Worm (Caenorhabditis elegans) whole organism, young adult: ENCODE data around the gene rpl-16.

Experiments
- B0035.1 ChIP-seq: sonication (generic microtip); optimal IDR thresholded peaks from 2 replicates; lab custom pipeline; 2016; ENCODE audit warnings: missing genetic modification characterization, mild to moderate bottlenecking, missing compliant biosample characterization, missing genotype, missing genetic modification reagents
- B0336.3 ChIP-seq: fragments of 200-800 bp; sonication (Bioruptor generic); IDR thresholded peaks from 2 replicates; pipeline ENCODE4 v1.3.6; 2022; ENCODE audit warnings: missing genetic modification characterization, missing compliant biosample characterization
- F10E7.11 ChIP-seq: sonication (generic microtip); optimal IDR thresholded peaks from 2 replicates; lab custom pipeline; 2017; ENCODE audit warnings: mild to moderate bottlenecking, missing genetic modification characterization, moderate library complexity, missing compliant biosample characterization
- F33H1.4 ChIP-seq: fragments of 200-800 bp; sonication (Bioruptor generic); IDR thresholded peaks from 2 replicates; pipeline ENCODE4 v1.3.6; 2022; ENCODE audit warnings: missing genetic modification reagents, missing genetic modification characterization, missing compliant biosample characterization
- F37B4.10 ChIP-seq: fragments of 200-800 bp; sonication (Bioruptor generic); IDR thresholded peaks from 2 replicates; pipeline ENCODE4 v1.3.6; 2022; ENCODE audit warnings: missing genetic modification characterization, missing compliant biosample characterization
- F49E8.2 ChIP-seq: sonication (generic microtip); optimal IDR thresholded peaks from 3 replicates; lab custom pipeline; 2017; ENCODE audit warnings: missing genetic modification characterization, mild to moderate bottlenecking, missing compliant biosample characterization, antibody characterized with exemption, moderate library complexity; ENCODE audit not compliant: insufficient read depth
- F55B11.4 ChIP-seq: sonication (generic microtip); optimal IDR thresholded peaks from 2 replicates; lab custom pipeline; 2016; ENCODE audit warnings: missing compliant biosample characterization, missing genetic modification characterization, borderline replicate concordance; ENCODE audit not compliant: insufficient read depth
- F57A8.1 ChIP-seq: fragments of 200-800 bp; sonication (Bioruptor generic); optimal IDR thresholded peaks from 2 replicates; lab custom pipeline; 2018; ENCODE audit warnings: mild to moderate bottlenecking, missing genetic modification characterization, moderate library complexity, missing compliant biosample characterization
- F57C9.4 ChIP-seq: sonication (generic microtip); optimal IDR thresholded peaks from 2 replicates; lab custom pipeline; 2017; ENCODE audit warnings: mild to moderate bottlenecking, missing genetic modification characterization, missing compliant biosample characterization
- K12H6.12 ChIP-seq: fragments of 200-800 bp; sonication (Bioruptor generic); optimal IDR thresholded peaks from 2 replicates; lab custom pipeline; 2018; ENCODE audit warnings: mild to moderate bottlenecking, missing genetic modification characterization, missing compliant biosample characterization
- T07F8.4 ChIP-seq: sonication (generic microtip); optimal IDR thresholded peaks from 2 replicates; lab custom pipeline; 2016; ENCODE audit warnings: mild to moderate bottlenecking, missing genetic modification characterization, moderate library complexity, missing compliant biosample characterization
- T26A5.8 ChIP-seq: sonication (generic microtip); optimal IDR thresholded peaks from 2 replicates; lab custom pipeline; 2016; ENCODE audit warnings: missing genetic modification characterization, missing compliant biosample characterization
- Y53F4B.3 ChIP-seq: fragments of 200-800 bp; sonication (Bioruptor generic); IDR thresholded peaks from 2 replicates; pipeline ENCODE4 v1.3.6; 2022; ENCODE audit warnings: missing genetic modification reagents, missing genetic modification characterization, missing compliant biosample characterization
- Y67H2A.10 ChIP-seq: fragments of 200-800 bp; sonication (Bioruptor generic); conservative IDR thresholded peaks from 2 replicates; pipeline ENCODE4 v1.3.6; 2022; ENCODE audit warnings: missing genetic modification reagents, missing genetic modification characterization, missing compliant biosample characterization
- Y79H2A.3 ChIP-seq: fragments of 200-800 bp; sonication (Bioruptor generic); conservative IDR thresholded peaks from 2 replicates; pipeline ENCODE4 v1.3.6; 2022; ENCODE audit warnings: missing genetic modification reagents, missing genetic modification characterization, missing compliant biosample characterization
- akir-1 ChIP-seq: fragments of 200-800 bp; sonication (Bioruptor generic); optimal IDR thresholded peaks from 2 replicates; lab custom pipeline; 2018; ENCODE audit warnings: mild to moderate bottlenecking, missing genetic modification characterization, moderate library complexity, missing compliant biosample characterization
- athp-1 ChIP-seq: sonication (generic microtip); optimal IDR thresholded peaks from 2 replicates; lab custom pipeline; 2017; ENCODE audit warnings: mild to moderate bottlenecking, missing genetic modification characterization, missing compliant biosample characterization
- bed-1 ChIP-seq: fragments of 200-800 bp; sonication (Bioruptor generic); IDR thresholded peaks from 2 replicates; pipeline ENCODE4 v1.3.6; 2022; ENCODE audit warnings: missing genetic modification reagents, missing genetic modification characterization, missing compliant biosample characterization
- bed-2 ChIP-seq: fragments of 200-800 bp; sonication (Bioruptor generic); IDR thresholded peaks from 2 replicates; pipeline ENCODE4 v1.3.6; 2022; ENCODE audit warnings: missing genetic modification reagents, missing genetic modification characterization, missing compliant biosample characterization
- cebp-1 ChIP-seq, 2 experiments: fragments of 200-800 bp in 1 of 2; sonication (Bioruptor generic) in 1 of 2; sonication (generic microtip) in 1 of 2; IDR thresholded peaks in 1 of 2; optimal IDR thresholded peaks in 1 of 2; 2 replicates each; pipeline versions ENCODE4 v1.3.6 to Lab custom; 2017 to 2022; ENCODE audit warnings: missing compliant biosample characterization in 2 of 2, missing genetic modification characterization in 2 of 2, mild to moderate bottlenecking in 1 of 2, missing genetic modification reagents in 1 of 2, moderate library complexity in 1 of 2
- ceh-27 ChIP-seq: fragments of 200-800 bp; sonication (Bioruptor generic); optimal IDR thresholded peaks from 2 replicates; lab custom pipeline; 2018; ENCODE audit warnings: mild to moderate bottlenecking, missing genetic modification characterization, moderate library complexity, missing compliant biosample characterization
- ceh-40 ChIP-seq: fragments of 200-800 bp; sonication (Bioruptor generic); IDR thresholded peaks from 2 replicates; pipeline ENCODE4 v1.3.6; 2022; ENCODE audit warnings: missing genetic modification characterization, missing compliant biosample characterization
- ceh-79 ChIP-seq: sonication (generic microtip); optimal IDR thresholded peaks from 2 replicates; lab custom pipeline; 2017; ENCODE audit warnings: mild to moderate bottlenecking, missing genetic modification characterization, missing compliant biosample characterization
- ceh-91 ChIP-seq: fragments of 200-800 bp; sonication (Bioruptor generic); IDR thresholded peaks from 2 replicates; pipeline ENCODE4 v1.3.6; 2022; ENCODE audit warnings: missing genetic modification reagents, missing genetic modification characterization, missing compliant biosample characterization
- egl-44 ChIP-seq: fragments of 200-800 bp; sonication (Bioruptor generic); IDR thresholded peaks from 2 replicates; pipeline ENCODE4 v1.3.6; 2022; ENCODE audit warnings: missing genetic modification reagents, missing genetic modification characterization, missing compliant biosample characterization
- ekl-4 ChIP-seq: fragments of 200-800 bp; sonication (Bioruptor generic); IDR thresholded peaks from 2 replicates; pipeline ENCODE4 v1.3.6; 2022; ENCODE audit warnings: missing genetic modification reagents, missing genetic modification characterization, missing compliant biosample characterization
- ets-4 ChIP-seq: fragments of 200-800 bp; sonication (Bioruptor generic); optimal IDR thresholded peaks from 2 replicates; lab custom pipeline; 2018; ENCODE audit warnings: mild to moderate bottlenecking, missing genetic modification characterization, missing compliant biosample characterization
- fkh-3 ChIP-seq: sonication (generic microtip); optimal IDR thresholded peaks from 2 replicates; lab custom pipeline; 2016; ENCODE audit warnings: mild to moderate bottlenecking, missing genetic modification characterization, missing compliant biosample characterization
- him-1 ChIP-seq: sonication (generic microtip); optimal IDR thresholded peaks from 2 replicates; lab custom pipeline; 2016; ENCODE audit warnings: missing genotype, missing genetic modification reagents, missing genetic modification characterization, missing compliant biosample characterization
- hlh-12 ChIP-seq: sonication (generic microtip); optimal IDR thresholded peaks from 2 replicates; lab custom pipeline; 2016; ENCODE audit warnings: missing genetic modification characterization, missing compliant biosample characterization
- hmg-1.2 ChIP-seq: fragments of 200-800 bp; sonication (Bioruptor generic); IDR thresholded peaks from 2 replicates; pipeline ENCODE4 v1.3.6; 2022; ENCODE audit warnings: missing genetic modification reagents, missing genetic modification characterization, missing compliant biosample characterization
- hsf-1 ChIP-seq: fragments of 200-800 bp; sonication (Bioruptor generic); IDR thresholded peaks from 2 replicates; pipeline ENCODE4 v1.3.6; 2022; ENCODE audit warnings: missing genetic modification reagents, missing genetic modification characterization, missing compliant biosample characterization
- lag-1 ChIP-seq: fragments of 200-800 bp; sonication (Bioruptor generic); IDR thresholded peaks from 2 replicates; pipeline ENCODE4 v1.3.6; 2022; ENCODE audit warnings: missing genetic modification reagents, missing genetic modification characterization, missing compliant biosample characterization
- let-526 ChIP-seq: fragments of 200-800 bp; sonication (Bioruptor generic); IDR thresholded peaks from 2 replicates; pipeline ENCODE4 v1.3.6; 2022; ENCODE audit warnings: missing genetic modification reagents, missing genetic modification characterization, missing compliant biosample characterization
- let-607 ChIP-seq, 2 experiments: fragments of 200-800 bp in 1 of 2; sonication (Bioruptor generic) in 1 of 2; sonication (generic microtip) in 1 of 2; optimal IDR thresholded peaks; 2 replicates each; lab custom pipeline; 2016 to 2018; ENCODE audit warnings: mild to moderate bottlenecking in 2 of 2, missing compliant biosample characterization in 2 of 2, missing genetic modification characterization in 2 of 2, moderate library complexity in 2 of 2, missing genotype in 1 of 2
- lsl-1 ChIP-seq: fragments of 200-800 bp; sonication (Bioruptor generic); optimal IDR thresholded peaks from 2 replicates; lab custom pipeline; 2018; ENCODE audit warnings: mild to moderate bottlenecking, missing genetic modification characterization, moderate library complexity, missing compliant biosample characterization
- lsy-27 ChIP-seq: sonication (generic microtip); optimal IDR thresholded peaks from 2 replicates; lab custom pipeline; 2017; ENCODE audit warnings: missing genetic modification characterization, mild to moderate bottlenecking, missing compliant biosample characterization, antibody characterized with exemption, missing genotype, borderline replicate concordance; ENCODE audit not compliant: insufficient read depth
- madf-6 ChIP-seq: fragments of 200-800 bp; sonication (Bioruptor generic); IDR thresholded peaks from 2 replicates; pipeline ENCODE4 v1.3.6; 2022; ENCODE audit warnings: missing genetic modification reagents, missing genetic modification characterization, missing compliant biosample characterization
- mel-28 ChIP-seq: sonication (generic microtip); optimal IDR thresholded peaks from 2 replicates; lab custom pipeline; 2016; ENCODE audit warnings: borderline replicate concordance, mild to moderate bottlenecking, missing genetic modification characterization, missing compliant biosample characterization
- repo-1 ChIP-seq: sonication (generic microtip); optimal IDR thresholded peaks from 2 replicates; lab custom pipeline; 2017; ENCODE audit warnings: mild to moderate bottlenecking, missing genetic modification characterization, missing compliant biosample characterization
- sdz-38 ChIP-seq: sonication (generic microtip); optimal IDR thresholded peaks from 2 replicates; lab custom pipeline; 2016; ENCODE audit warnings: missing genotype, missing genetic modification characterization, missing compliant biosample characterization
- snpc-1.3 ChIP-seq: sonication (generic microtip); optimal IDR thresholded peaks from 2 replicates; lab custom pipeline; 2017; ENCODE audit warnings: missing genetic modification characterization, mild to moderate bottlenecking, missing compliant biosample characterization, antibody characterized with exemption, moderate library complexity, missing genotype, missing genetic modification reagents; ENCODE audit not compliant: insufficient read depth
- somi-1 ChIP-seq: fragments of 200-800 bp; sonication (Bioruptor generic); optimal IDR thresholded peaks from 2 replicates; lab custom pipeline; 2018; ENCODE audit warnings: mild to moderate bottlenecking, missing genetic modification characterization, missing compliant biosample characterization
- tlf-1 ChIP-seq: fragments of 200-800 bp; sonication (Bioruptor generic); optimal IDR thresholded peaks from 2 replicates; lab custom pipeline; 2018; ENCODE audit warnings: mild to moderate bottlenecking, missing genetic modification characterization, missing compliant biosample characterization
- unc-130 ChIP-seq: sonication (generic microtip); optimal IDR thresholded peaks from 2 replicates; lab custom pipeline; 2016; ENCODE audit warnings: missing genetic modification reagents, missing genetic modification characterization, missing compliant biosample characterization
- unc-62 ChIP-seq: fragments of 150-350 bp; optimal IDR thresholded peaks from 2 replicates; lab custom pipeline; 2014; ENCODE audit warnings: missing biosample characterization, missing genetic modification reagents, missing genetic modification characterization
- ztf-3 ChIP-seq: fragments of 200-800 bp; sonication (Bioruptor generic); optimal IDR thresholded peaks from 2 replicates; lab custom pipeline; 2018; ENCODE audit warnings: mild to moderate bottlenecking, missing genetic modification characterization, missing compliant biosample characterization

rpl-16 gene

DNA sequence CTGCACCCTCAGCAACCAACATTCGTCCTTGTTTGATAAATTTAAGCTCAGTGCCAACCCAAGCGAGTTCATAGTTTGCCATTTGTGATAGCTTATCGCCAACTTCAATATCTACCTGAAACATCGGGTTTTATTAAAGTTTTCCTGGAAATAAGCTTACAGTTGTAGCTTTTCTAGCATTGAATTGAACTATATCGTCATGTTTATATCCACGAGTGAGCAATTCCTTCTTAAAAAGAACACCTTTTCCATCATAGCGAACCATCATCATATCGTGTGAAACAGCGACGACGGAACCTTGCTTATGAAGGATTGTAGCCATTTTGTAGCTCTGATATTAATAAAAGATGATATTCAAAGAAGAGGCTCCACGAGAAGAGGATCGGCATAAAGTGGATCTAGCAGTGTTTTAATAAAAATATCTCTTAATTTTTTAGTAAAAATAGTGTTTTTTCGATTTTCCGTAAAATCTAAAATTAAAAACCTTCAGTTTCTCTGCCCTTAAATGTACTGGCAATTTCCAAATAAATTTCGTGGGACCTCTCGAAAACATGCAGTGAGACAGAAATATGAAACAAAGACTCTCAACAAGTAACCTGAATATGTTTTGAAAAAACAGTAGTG lies 1.1 kb downstream of the rpl-16 start, which contains the start of gene M01F1.8 (continued):
- TF ChIP-seq let-526 (no peak), unc-62 (no peak), lag-1 (GFP tag; lab: Robert Waterston, UW) (no peak), athp-1 (tag; lab: Kevin White, UChicago) (no peak), Y67H2A.10 (GFP tag; lab: Robert Waterston, UW) (no peak), cebp-1 (GFP tag; IDR thresholded peaks at IDR 0.05; lab: Robert Waterston, UW) (no peak), cebp-1 (tag; optimal IDR thresholded peaks at IDR 0.05; lab: Kevin White, UChicago) (no peak), lsy-27 (tag; lab: Kevin White, UChicago) (no peak), snpc-1.3 (tag; lab: Kevin White, UChicago) (peak; percentile 33), K12H6.12 (no peak), F55B11.4 (tag; lab: Kevin White, UChicago) (no peak), repo-1 (no peak), hlh-12 (no peak), F37B4.10 (no peak), hmg-1.2 (no peak; the same call in 1 of the 2 replicates), B0336.3 (GFP tag; lab: Robert Waterston, UW) (peak; percentile 20; the same call in 1 of the 2 replicates), madf-6 (peak; percentile 48), ets-4 (no peak), ceh-79 (tag; lab: Kevin White, UChicago) (no peak), F49E8.2 (no peak), T07F8.4 (no peak), bed-1 (GFP tag; lab: Robert Waterston, UW) (no peak), ceh-27 (GFP tag; lab: Kevin White, UChicago) (no peak), bed-2 (GFP tag; lab: Robert Waterston, UW) (no peak), lsl-1 (GFP tag; lab: Kevin White, UChicago) (peak; percentile 28), tlf-1 (GFP tag; lab: Kevin White, UChicago) (peak; percentile 2), F10E7.11 (tag; lab: Kevin White, UChicago) (no peak), unc-130 (GFP tag; lab: Kevin White, UChicago) (peak; percentile 61), ztf-3 (GFP tag; lab: Kevin White, UChicago) (no peak), mel-28 (no peak), ekl-4 (GFP tag; lab: Robert Waterston, UW) (no peak), ceh-40 (GFP tag; lab: Robert Waterston, UW) (no peak), fkh-3 (no peak), F57A8.1 (GFP tag; lab: Kevin White, UChicago) (no peak), ceh-91 (GFP tag; lab: Robert Waterston, UW) (no peak), somi-1 (GFP tag; lab: Kevin White, UChicago) (no peak), him-1 (peak; percentile 52), Y79H2A.3 (GFP tag; lab: Robert Waterston, UW) (no peak), egl-44 (GFP tag; lab: Robert Waterston, UW) (no peak), B0035.1 (tag; lab: Kevin White, UChicago) (no peak), Y53F4B.3 (GFP tag; lab: Robert Waterston, UW) (no peak), F57C9.4 (tag; lab: Kevin White, UChicago) (no peak), let-607 (tag; optimal IDR thresholded peaks at IDR 0.05; lab: Kevin White, UChicago) (no peak), T26A5.8 (peak; percentile 25), hsf-1 (GFP tag; lab: Robert Waterston, UW) (0 out of 2 replicates have a peak, but pooled peaks have one; percentile 56), akir-1 (GFP tag; lab: Kevin White, UChicago) (no peak), sdz-38 (tag; lab: Kevin White, UChicago) (no peak), F33H1.4 (peak; percentile 22; the same call in 1 of the 2 replicates)
